Worm (Caenorhabditis elegans) whole organism, L3 larva: Measurements from ENCODE around the gene R09H10.3.

Experiments
- aly-2 ChIP-seq: fragments of 150-350 bp; optimal IDR thresholded peaks from 2 replicates; lab custom pipeline; 2014; ENCODE audit warnings: missing biosample characterization, missing genetic modification characterization
- ama-1 ChIP-seq: fragments of 150-350 bp; optimal IDR thresholded peaks from 2 replicates; lab custom pipeline; 2018
- ceh-82 ChIP-seq: fragments of 150-350 bp; optimal IDR thresholded peaks from 2 replicates; lab custom pipeline; 2014; ENCODE audit warnings: missing biosample characterization, missing genetic modification characterization
- egl-27 ChIP-seq: sonication (generic microtip); optimal IDR thresholded peaks from 4 replicates; lab custom pipeline; 2017; ENCODE audit warnings: missing biosample characterization, missing genetic modification reagents, missing genetic modification characterization
- elt-2 ChIP-seq: sonication (generic microtip); optimal IDR thresholded peaks from 2 replicates; lab custom pipeline; 2016; ENCODE audit warnings: missing genetic modification reagents, mild to moderate bottlenecking, missing genetic modification characterization, missing compliant biosample characterization
- elt-3 ChIP-seq, 3 experiments: fragments of 150-350 bp in 1 of 3; sonication (generic microtip) in 2 of 3; optimal IDR thresholded peaks; 2 replicates in 2 of 3; 4 replicates in 1 of 3; lab custom pipeline; 2014 to 2017; ENCODE audit warnings: missing biosample characterization in 3 of 3, missing genetic modification characterization in 3 of 3
- nhr-23 ChIP-seq: fragments of 150-350 bp; optimal IDR thresholded peaks from 2 replicates; lab custom pipeline; 2014; ENCODE audit warnings: missing biosample characterization, missing genetic modification reagents, missing genetic modification characterization
- nhr-28 ChIP-seq: fragments of 150-350 bp; optimal IDR thresholded peaks from 2 replicates; lab custom pipeline; 2014; ENCODE audit warnings: missing biosample characterization, missing genetic modification characterization
- nhr-67 ChIP-seq: fragments of 150-350 bp; optimal IDR thresholded peaks from 2 replicates; lab custom pipeline; 2014; ENCODE audit warnings: missing biosample characterization, missing genetic modification characterization
- skn-1 ChIP-seq: fragments of 150-350 bp; optimal IDR thresholded peaks from 2 replicates; lab custom pipeline; 2014; ENCODE audit warnings: missing biosample characterization, missing genetic modification characterization
- unc-39 ChIP-seq: sonication (generic microtip); optimal IDR thresholded peaks from 4 replicates; lab custom pipeline; 2017; ENCODE audit warnings: missing biosample characterization, missing genetic modification characterization
- zag-1 ChIP-seq: fragments of 150-350 bp; optimal IDR thresholded peaks from 2 replicates; lab custom pipeline; 2014; ENCODE audit warnings: missing biosample characterization, missing genetic modification characterization

DNA sequence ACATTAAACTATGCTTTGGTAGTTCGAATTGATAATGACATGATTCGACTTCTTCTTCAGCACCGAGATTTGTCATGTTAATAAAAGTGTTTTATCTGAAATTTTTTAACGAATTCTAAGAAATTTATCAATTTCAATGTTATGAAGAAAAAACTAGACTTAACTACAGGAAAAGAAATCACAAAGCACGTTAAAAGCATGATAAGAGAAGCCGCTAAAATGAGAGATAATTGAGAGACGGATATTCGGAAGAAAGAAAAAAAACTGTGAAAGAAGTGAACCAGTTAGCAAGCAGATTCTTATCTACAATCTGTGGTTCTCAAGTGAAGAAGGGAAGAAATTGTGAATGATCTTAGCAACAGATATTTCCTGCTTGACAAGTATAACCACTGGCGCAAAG lies 17.8 kb upstream of the R09H10.3 start, which contains the start of gene C43F9.4:
- TF ChIP-seq nhr-67 (tag; lab: Kevin White, UChicago), result no peak
- TF ChIP-seq zag-1, result no peak
- no peak for TF ChIP-seq unc-39
- no peak for TF ChIP-seq skn-1 (tag; lab: Kevin White, UChicago)
- no peak for TF ChIP-seq elt-3 (tag; optimal IDR thresholded peaks at IDR 0.05; lab: Kevin White, UChicago)
- no peak for TF ChIP-seq nhr-28 (tag; lab: Kevin White, UChicago)
- no peak for TF ChIP-seq elt-2
- TF ChIP-seq ceh-82 (tag; lab: Kevin White, UChicago), result no peak
- no peak for TF ChIP-seq aly-2
- TF ChIP-seq egl-27 (tag; lab: Kevin White, UChicago), result no peak
- TF ChIP-seq ama-1, result no peak
- no peak for TF ChIP-seq nhr-23 (tag; lab: Kevin White, UChicago)
